Worm (Caenorhabditis elegans): Measurements from ENCODE around the gene F16F9.1.

ce11 chrX:8459789-8460188 lies 13.6 kb downstream of the F16F9.1 start:
- TF ChIP-seq ama-1 (optimal IDR thresholded peaks at IDR 0.05) (no peak), ZK546.5 (tag; optimal IDR thresholded peaks at IDR 0.05) (no peak)

Data from whole organism, L2 larva.